Worm (Caenorhabditis elegans): ENCODE results near the gene C56G2.5.

C56G2.5 gene

DNA sequence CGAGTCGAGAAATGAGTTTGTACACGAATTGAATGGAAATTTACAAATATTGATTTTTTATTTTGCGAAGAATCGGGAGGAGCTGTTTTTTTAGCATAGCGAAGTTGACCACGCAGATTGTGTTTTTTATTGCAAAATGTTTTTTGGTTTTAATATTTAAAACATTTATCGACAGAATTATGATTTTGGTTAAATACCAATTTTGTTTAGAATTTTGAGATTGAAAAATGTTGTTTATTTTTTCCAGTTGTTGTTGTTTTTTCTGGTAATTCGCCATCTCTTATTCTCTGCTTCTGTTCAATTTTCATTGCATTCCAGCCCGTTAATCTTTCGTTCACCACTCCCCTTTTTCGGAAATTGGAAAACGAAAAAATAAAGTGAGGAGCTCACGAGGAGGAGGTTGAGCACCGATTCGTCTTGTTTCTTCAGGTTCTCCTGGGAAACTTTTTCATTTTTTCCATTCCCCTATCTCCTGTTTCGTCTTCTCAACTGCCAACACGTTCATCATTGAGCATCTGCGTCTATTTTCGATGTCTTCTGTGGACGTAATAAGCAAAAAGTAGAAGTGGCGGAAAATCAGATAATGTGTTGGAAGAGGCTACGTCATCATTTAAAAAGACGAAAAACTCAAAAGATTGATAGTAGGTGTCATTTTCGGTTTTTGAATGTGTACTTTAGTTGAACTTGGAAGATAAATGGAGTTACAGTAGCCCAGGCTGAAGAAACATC is 27.9 kb downstream of the C56G2.5 start, which contains the start of gene F47D12.7:
TSS of gene F47D12.7 (minus strand) at position 51 of the 729 bp plus-strand sequence.
- TF ChIP-seq tab-1 (GFP tag; IDR thresholded peaks at IDR 0.05) (no peak), med-1 (GFP tag; optimal IDR thresholded peaks at IDR 0.05; ENCODE audit: insufficient read depth) (no peak), T22C8.4 (GFP tag; IDR thresholded peaks at IDR 0.05) (no peak), ztf-29 (GFP tag; IDR thresholded peaks at IDR 0.05) (no peak), cog-1 (tag; optimal IDR thresholded peaks at IDR 0.05) (no peak), ztf-23 (GFP tag; IDR thresholded peaks at IDR 0.05) (no peak), klf-2 (GFP tag; conservative IDR thresholded peaks at IDR 0.05) (no peak), ref-1 (GFP tag; conservative IDR thresholded peaks at IDR 0.05) (no peak), flt-1 (GFP tag; IDR thresholded peaks at IDR 0.05) (no peak)

DNA sequence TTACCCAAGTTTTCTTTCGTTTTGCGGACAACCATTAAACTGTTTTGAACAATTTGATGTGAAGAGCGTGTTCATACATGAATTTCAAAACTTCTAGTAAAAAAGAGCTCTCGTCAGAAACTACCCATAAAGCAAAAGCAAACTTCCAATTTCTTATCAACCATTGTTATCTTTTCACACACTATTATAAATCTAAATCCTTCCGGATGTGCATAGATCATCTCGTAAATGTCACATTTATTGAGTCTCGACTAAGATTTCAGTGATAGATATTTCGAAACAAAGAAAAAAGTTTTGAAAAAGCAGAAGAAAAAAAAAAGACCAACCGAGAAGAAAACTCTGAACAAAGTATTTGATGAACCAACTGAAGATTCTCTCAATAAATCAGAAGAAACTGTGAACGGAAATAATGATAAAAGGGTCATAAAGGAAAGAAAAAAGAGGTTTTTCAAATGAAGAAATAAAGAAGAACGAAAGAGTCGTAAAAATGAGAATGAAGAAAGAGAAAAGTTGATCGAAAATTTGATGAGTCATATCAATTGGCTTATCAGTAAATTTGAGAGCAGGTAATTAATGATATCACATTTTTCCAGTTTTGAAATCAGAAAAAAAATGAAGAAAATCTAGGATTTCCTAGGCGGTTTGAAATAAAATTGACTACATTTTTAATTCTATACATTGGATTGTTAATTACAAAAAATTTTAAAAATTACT is 33.4 kb downstream of the C56G2.5 start:
- no peak for TF ChIP-seq flt-1 (GFP tag; IDR thresholded peaks at IDR 0.05)
- TF ChIP-seq ztf-23 (GFP tag; IDR thresholded peaks at IDR 0.05): no peak
- no peak for TF ChIP-seq ztf-29 (GFP tag; IDR thresholded peaks at IDR 0.05)
- no peak for TF ChIP-seq klf-2 (GFP tag; conservative IDR thresholded peaks at IDR 0.05)
- no peak for TF ChIP-seq tab-1 (GFP tag; IDR thresholded peaks at IDR 0.05)
- no peak for TF ChIP-seq med-1 (GFP tag; optimal IDR thresholded peaks at IDR 0.05; ENCODE audit: insufficient read depth)
- TF ChIP-seq T22C8.4 (GFP tag; IDR thresholded peaks at IDR 0.05): no peak
- TF ChIP-seq ref-1 (GFP tag; conservative IDR thresholded peaks at IDR 0.05): no peak
- TF ChIP-seq cog-1 (tag; optimal IDR thresholded peaks at IDR 0.05): no peak

DNA sequence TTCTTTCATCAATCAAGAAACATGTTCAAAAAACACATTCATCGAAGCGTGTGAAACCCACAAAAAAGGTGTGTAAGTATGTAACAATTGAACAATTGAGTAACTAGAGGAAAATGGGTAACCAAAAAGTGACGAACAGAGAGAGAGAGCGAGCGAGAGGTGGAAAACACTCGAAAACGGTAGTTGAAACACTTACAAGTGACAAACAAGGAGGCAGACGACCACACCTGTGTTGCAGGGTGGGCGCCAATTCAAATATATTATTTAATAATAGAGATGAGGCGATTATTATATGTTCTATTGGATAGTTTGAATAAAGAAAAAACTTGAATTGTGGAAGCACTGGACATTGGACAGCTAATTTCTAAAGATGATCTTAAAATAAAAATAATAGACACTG is 34.7 kb downstream of the C56G2.5 start:
- TF ChIP-seq med-1 (GFP tag; optimal IDR thresholded peaks at IDR 0.05; ENCODE audit: insufficient read depth) (no peak), flt-1 (GFP tag; IDR thresholded peaks at IDR 0.05) (no peak), ztf-23 (GFP tag; IDR thresholded peaks at IDR 0.05) (no peak), ref-1 (GFP tag; conservative IDR thresholded peaks at IDR 0.05) (no peak), ztf-29 (GFP tag; IDR thresholded peaks at IDR 0.05) (no peak), T22C8.4 (GFP tag; IDR thresholded peaks at IDR 0.05) (no peak), klf-2 (GFP tag; conservative IDR thresholded peaks at IDR 0.05) (no peak), cog-1 (tag; optimal IDR thresholded peaks at IDR 0.05) (no peak), tab-1 (GFP tag; IDR thresholded peaks at IDR 0.05) (no peak)

DNA sequence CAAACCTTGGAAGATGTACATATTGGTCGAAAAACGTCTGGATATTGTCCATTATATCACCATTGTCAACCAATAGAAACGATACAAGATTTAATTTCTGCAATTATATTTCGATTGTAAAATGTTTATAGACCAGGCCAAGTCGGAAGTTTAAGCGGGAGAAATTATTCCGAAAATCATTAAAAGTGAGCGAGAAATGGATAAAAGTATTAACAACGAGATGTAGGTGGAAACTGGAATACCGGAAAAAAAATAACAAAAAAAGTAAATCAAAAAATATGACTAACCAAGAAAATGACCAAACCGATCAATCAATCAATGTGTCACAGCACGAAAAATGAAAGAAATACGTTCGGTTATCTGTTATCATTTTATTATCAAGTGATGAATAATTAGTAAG is 36.8 kb downstream of the C56G2.5 start, which contains the start of gene F47D12.6:
TSS of gene F47D12.6 (minus strand) at position 101 of the 400 bp plus-strand sequence.
- TF ChIP-seq ztf-23 (GFP tag; IDR thresholded peaks at IDR 0.05) (no peak), med-1 (GFP tag; optimal IDR thresholded peaks at IDR 0.05; ENCODE audit: insufficient read depth) (no peak), cog-1 (tag; optimal IDR thresholded peaks at IDR 0.05) (no peak), klf-2 (GFP tag; conservative IDR thresholded peaks at IDR 0.05) (no peak), T22C8.4 (GFP tag; IDR thresholded peaks at IDR 0.05) (no peak), ref-1 (GFP tag; conservative IDR thresholded peaks at IDR 0.05) (no peak), tab-1 (GFP tag; IDR thresholded peaks at IDR 0.05) (no peak), ztf-29 (GFP tag; IDR thresholded peaks at IDR 0.05) (no peak), flt-1 (GFP tag; IDR thresholded peaks at IDR 0.05) (no peak)

DNA sequence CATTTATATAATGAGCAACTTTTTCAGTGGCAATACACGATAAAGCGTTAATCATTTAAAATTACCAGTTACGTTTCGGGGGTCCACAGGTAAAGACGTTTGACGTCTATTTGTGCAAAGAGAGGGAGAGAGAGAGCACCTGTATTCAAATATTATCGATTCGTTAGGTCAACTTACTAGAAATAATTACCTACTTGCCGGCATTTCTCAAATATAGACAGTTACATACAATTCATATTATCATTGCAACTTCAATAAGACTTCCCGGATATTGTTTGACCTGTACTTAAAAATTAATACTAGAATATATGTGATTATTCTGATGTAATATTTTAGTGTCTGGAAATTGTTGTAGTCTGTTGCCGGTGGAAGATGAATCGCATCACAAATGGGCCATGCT is 38.1 kb downstream of the C56G2.5 start, which contains the start of gene gadr-3:
TSS of gene gadr-3 (minus strand) at position 101 of the 400 bp plus-strand sequence.
- TF ChIP-seq ztf-29 (GFP tag; IDR thresholded peaks at IDR 0.05): no peak
- TF ChIP-seq med-1 (GFP tag; optimal IDR thresholded peaks at IDR 0.05; ENCODE audit: insufficient read depth): no peak
- TF ChIP-seq flt-1 (GFP tag; IDR thresholded peaks at IDR 0.05): no peak
- no peak for TF ChIP-seq cog-1 (tag; optimal IDR thresholded peaks at IDR 0.05)
- TF ChIP-seq ztf-23 (GFP tag; IDR thresholded peaks at IDR 0.05): no peak
- TF ChIP-seq klf-2 (GFP tag; conservative IDR thresholded peaks at IDR 0.05): no peak
- TF ChIP-seq ref-1 (GFP tag; conservative IDR thresholded peaks at IDR 0.05): no peak
- no peak for TF ChIP-seq tab-1 (GFP tag; IDR thresholded peaks at IDR 0.05)
- no peak for TF ChIP-seq T22C8.4 (GFP tag; IDR thresholded peaks at IDR 0.05)

DNA sequence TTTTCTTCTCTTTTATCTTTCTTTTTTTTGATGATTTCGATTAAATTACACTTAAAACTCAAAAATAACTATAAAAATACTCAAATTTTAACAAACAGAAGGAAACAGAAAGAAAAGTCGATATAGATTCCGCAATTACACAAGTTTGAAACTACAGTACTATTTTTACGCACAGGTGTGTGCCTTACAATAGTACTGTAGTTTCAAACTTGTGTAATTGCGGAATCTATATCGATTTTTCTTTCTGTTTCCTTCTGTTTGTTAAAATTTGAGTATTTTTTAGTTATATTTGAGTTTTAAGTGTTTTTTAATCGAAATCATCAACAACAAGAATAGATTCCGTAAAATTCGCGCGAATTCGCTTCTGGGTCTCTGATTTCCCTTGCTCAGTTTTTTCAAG is 41.0 kb downstream of the C56G2.5 start:
- TF ChIP-seq klf-2 (GFP tag; conservative IDR thresholded peaks at IDR 0.05) (no peak), T22C8.4 (GFP tag; IDR thresholded peaks at IDR 0.05) (peak; percentile 36; the same call in 1 of the 2 replicates), med-1 (GFP tag; optimal IDR thresholded peaks at IDR 0.05; ENCODE audit: insufficient read depth) (no peak), ref-1 (GFP tag; conservative IDR thresholded peaks at IDR 0.05) (no peak)

DNA sequence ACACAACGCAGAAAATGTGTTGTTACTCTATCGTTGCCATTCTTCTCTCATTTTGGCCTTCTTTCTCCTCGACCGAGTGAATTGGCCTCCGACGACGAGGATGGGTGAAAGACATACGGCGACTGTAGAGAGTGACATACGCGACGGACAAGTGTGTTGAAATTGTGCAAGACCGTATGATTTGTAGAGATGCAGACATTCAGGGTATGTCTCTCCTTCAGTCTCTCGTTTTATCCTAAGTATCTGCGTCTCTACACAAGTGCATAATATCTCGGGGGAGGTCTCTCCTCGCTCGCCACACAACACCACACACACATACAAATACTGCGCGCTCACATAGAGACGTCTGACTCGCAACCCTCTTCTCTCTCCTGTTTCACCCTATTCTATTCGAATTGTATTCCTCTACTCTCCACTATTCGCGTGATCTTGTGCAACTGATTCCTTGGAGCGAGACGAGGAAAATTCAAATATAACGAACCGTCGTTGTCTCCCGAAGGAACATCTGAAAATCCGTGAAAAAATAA is 43.9 kb downstream of the C56G2.5 start, which contains the start of gene hmg-1.2:
TSS of gene hmg-1.2 (plus strand) at position 311 of the 527 bp plus-strand sequence.
- TF ChIP-seq klf-2 (GFP tag; conservative IDR thresholded peaks at IDR 0.05): no peak
- TF ChIP-seq ztf-23 (GFP tag; IDR thresholded peaks at IDR 0.05): no peak
- no peak for TF ChIP-seq T22C8.4 (GFP tag; IDR thresholded peaks at IDR 0.05)
- no peak for TF ChIP-seq med-1 (GFP tag; optimal IDR thresholded peaks at IDR 0.05; ENCODE audit: insufficient read depth)
- peak; percentile 74 for TF ChIP-seq cog-1 (tag; optimal IDR thresholded peaks at IDR 0.05)
- TF ChIP-seq flt-1 (GFP tag; IDR thresholded peaks at IDR 0.05): peak; percentile 49; the same call in 1 of the 2 replicates

DNA sequence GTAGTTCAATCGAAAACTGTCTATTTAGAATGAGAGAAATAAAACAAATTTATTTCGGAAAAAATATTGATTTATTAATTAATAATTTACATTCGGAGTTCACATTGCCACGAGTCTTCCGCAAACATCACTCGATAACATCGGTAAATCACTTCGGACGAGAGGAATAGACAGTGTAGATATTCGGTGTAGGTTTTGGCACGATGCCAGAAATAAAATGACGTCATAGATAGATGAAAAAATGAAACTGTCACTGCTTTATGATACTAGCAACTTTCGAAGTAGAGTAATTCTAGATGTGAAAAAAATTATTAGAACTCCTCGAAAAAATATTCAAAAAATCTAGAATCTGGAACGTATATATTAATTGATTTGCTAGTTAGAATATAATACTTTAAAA is 44.6 kb downstream of the C56G2.5 start:
- no peak for TF ChIP-seq ref-1 (GFP tag; conservative IDR thresholded peaks at IDR 0.05)

DNA sequence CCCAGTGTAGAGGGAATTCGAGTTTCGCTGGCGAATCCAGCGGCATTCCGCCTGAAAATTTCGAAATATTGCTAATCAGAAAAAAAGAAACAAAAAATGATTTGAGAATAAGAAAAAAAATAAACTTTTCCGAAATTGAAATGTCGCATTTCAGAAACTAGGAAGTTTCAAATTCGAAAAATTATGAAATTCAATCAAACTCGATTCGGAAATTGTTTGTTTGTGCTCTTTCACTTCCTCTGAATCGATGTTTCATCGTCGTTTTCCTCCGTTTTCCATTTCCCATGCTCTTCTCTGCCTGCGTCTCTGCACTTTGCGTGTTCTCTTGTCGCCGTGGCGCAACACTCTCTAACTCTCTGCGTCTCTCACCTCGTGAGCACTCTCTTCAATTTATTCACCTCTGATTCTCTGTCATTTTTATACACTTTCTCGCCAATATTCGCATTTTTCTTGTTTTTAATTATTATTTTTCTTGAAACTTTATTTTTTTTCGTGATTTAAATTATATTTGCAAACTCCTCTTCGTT is 45.7 kb downstream of the C56G2.5 start, which contains the start of gene C18F10.7:
TSS of gene C18F10.7 (minus strand) at position 51 of the 527 bp plus-strand sequence.
- peak; percentile 6 for TF ChIP-seq cog-1 (tag; optimal IDR thresholded peaks at IDR 0.05)
- TF ChIP-seq T22C8.4 (GFP tag; IDR thresholded peaks at IDR 0.05): no peak

Data from whole organism, midembryonic.